Worm (Caenorhabditis elegans) whole organism, L4 larva: ENCODE data around the gene ZK262.19.
A peak's percentile ranks its signal among the peaks of the same experiment; 100 is the strongest.

Source experiments
- F10B5.3 ChIP-seq: sonication (generic microtip); optimal IDR thresholded peaks from 2 replicates; lab custom pipeline; 2016; ENCODE audit warnings: mild to moderate bottlenecking, missing genetic modification characterization, missing compliant biosample characterization
- F44E2.7 ChIP-seq: fragments of 200-800 bp; sonication (Bioruptor generic); IDR thresholded peaks from 2 replicates; pipeline ENCODE4 v2.1.2; 2022; ENCODE audit warnings: missing genetic modification characterization, missing compliant biosample characterization
- T20F7.1 ChIP-seq: fragments of 200-800 bp; sonication (Bioruptor generic); optimal IDR thresholded peaks from 2 replicates; lab custom pipeline; 2018; ENCODE audit warnings: mild to moderate bottlenecking, missing genetic modification characterization, missing compliant biosample characterization
- Y105C5A.15 ChIP-seq: fragments of 200-800 bp; sonication (Bioruptor generic); IDR thresholded peaks from 2 replicates; pipeline ENCODE4 v1.3.6; 2022; ENCODE audit warnings: missing genetic modification characterization, missing compliant biosample characterization
- Y75B8A.6 ChIP-seq: fragments of 200-800 bp; sonication (Bioruptor generic); IDR thresholded peaks from 2 replicates; pipeline ENCODE4 v1.3.6; 2022; ENCODE audit warnings: missing genetic modification reagents, missing genetic modification characterization, missing compliant biosample characterization
- aha-1 ChIP-seq: fragments of 150-350 bp; peaks from one replicate; lab custom pipeline; 2014; ENCODE audit warnings: missing biosample characterization, missing genetic modification characterization
- ama-1 ChIP-seq: fragments of 150-350 bp; optimal IDR thresholded peaks from 2 replicates; lab custom pipeline; 2014; ENCODE audit warnings: inconsistent platforms, mixed read lengths
- arid-1 ChIP-seq: fragments of 200-800 bp; sonication (Bioruptor generic); conservative IDR thresholded peaks from 2 replicates; pipeline ENCODE4 v1.3.6; 2022; ENCODE audit warnings: missing genetic modification reagents, missing genetic modification characterization, missing compliant biosample characterization
- ceh-20 ChIP-seq: fragments of 200-800 bp; sonication (Bioruptor generic); IDR thresholded peaks from 2 replicates; pipeline ENCODE4 v1.3.6; 2022; ENCODE audit warnings: missing genetic modification reagents, missing genetic modification characterization, missing compliant biosample characterization
- ceh-28 ChIP-seq: fragments of 150-350 bp; optimal IDR thresholded peaks from 2 replicates; lab custom pipeline; 2014; ENCODE audit warnings: missing biosample characterization, missing genetic modification reagents, missing genetic modification characterization
- ceh-32 ChIP-seq: sonication (generic microtip); optimal IDR thresholded peaks from 2 replicates; lab custom pipeline; 2016; ENCODE audit warnings: mild to moderate bottlenecking, missing genetic modification characterization, missing compliant biosample characterization; ENCODE audit not compliant: poor library complexity
- ceh-82 ChIP-seq: sonication (generic microtip); optimal IDR thresholded peaks from 2 replicates; lab custom pipeline; 2017; ENCODE audit warnings: missing biosample characterization, missing genetic modification characterization
- daf-19 ChIP-seq: fragments of 200-800 bp; sonication (Bioruptor generic); conservative IDR thresholded peaks from 2 replicates; pipeline ENCODE4 v1.3.6; 2022; ENCODE audit warnings: missing genetic modification characterization, missing compliant biosample characterization
- dmd-6 ChIP-seq: fragments of 200-800 bp; sonication (Bioruptor generic); IDR thresholded peaks from 2 replicates; pipeline ENCODE4 v1.3.6; 2022; ENCODE audit warnings: missing genetic modification reagents, missing genetic modification characterization, missing compliant biosample characterization
- dmd-8 ChIP-seq: fragments of 200-800 bp; sonication (Bioruptor generic); IDR thresholded peaks from 2 replicates; pipeline ENCODE4 v1.3.6; 2022; ENCODE audit warnings: missing genetic modification characterization, missing compliant biosample characterization
- dve-1 ChIP-seq: sonication (generic microtip); optimal IDR thresholded peaks from 2 replicates; lab custom pipeline; 2017; ENCODE audit warnings: antibody characterized with exemption, mild to moderate bottlenecking, missing genetic modification characterization, missing compliant biosample characterization; ENCODE audit not compliant: insufficient read depth
- egl-27 ChIP-seq: sonication (generic microtip); optimal IDR thresholded peaks from 3 replicates; lab custom pipeline; 2017; ENCODE audit warnings: missing biosample characterization, missing genetic modification reagents, missing genetic modification characterization
- egl-43 ChIP-seq: fragments of 200-800 bp; sonication (Bioruptor generic); IDR thresholded peaks from 2 replicates; pipeline ENCODE4 v1.3.6; 2022; ENCODE audit warnings: missing genetic modification reagents, missing genetic modification characterization, missing compliant biosample characterization
- gei-8 ChIP-seq: fragments of 200-800 bp; sonication (Bioruptor generic); optimal IDR thresholded peaks from 2 replicates; lab custom pipeline; 2018; ENCODE audit warnings: mild to moderate bottlenecking, missing genetic modification characterization, missing compliant biosample characterization
- hif-1 ChIP-seq, 2 experiments: sonication (generic microtip); optimal IDR thresholded peaks; 2 replicates each; lab custom pipeline; 2016 to 2017; ENCODE audit warnings: missing compliant biosample characterization in 2 of 2, missing genetic modification characterization in 2 of 2, missing genetic modification reagents in 2 of 2, missing genotype in 2 of 2, mild to moderate bottlenecking in 1 of 2
- madf-9 ChIP-seq: fragments of 200-800 bp; sonication (Bioruptor generic); conservative IDR thresholded peaks from 2 replicates; pipeline ENCODE4 v1.3.6; 2022; ENCODE audit warnings: missing genetic modification reagents, missing genetic modification characterization, missing compliant biosample characterization
- mep-1 ChIP-seq: fragments of 150-350 bp; sonication (generic microtip); optimal IDR thresholded peaks from 3 replicates; lab custom pipeline; 2014; ENCODE audit warnings: missing biosample characterization, missing genetic modification characterization
- nhr-10 ChIP-seq: fragments of 150-350 bp; optimal IDR thresholded peaks from 2 replicates; lab custom pipeline; 2014; ENCODE audit warnings: missing biosample characterization, missing genetic modification characterization
- nhr-111 ChIP-seq: fragments of 200-800 bp; sonication (Bioruptor generic); optimal IDR thresholded peaks from 2 replicates; lab custom pipeline; 2018; ENCODE audit warnings: mild to moderate bottlenecking, missing genetic modification characterization, missing compliant biosample characterization
- nhr-25 ChIP-seq: sonication (generic microtip); optimal IDR thresholded peaks from 2 replicates; lab custom pipeline; 2017; ENCODE audit warnings: missing genetic modification characterization, mild to moderate bottlenecking, missing compliant biosample characterization, antibody characterized with exemption, moderate library complexity, borderline replicate concordance; ENCODE audit not compliant: insufficient read depth
- nhr-28 ChIP-seq: fragments of 150-350 bp; optimal IDR thresholded peaks from 2 replicates; lab custom pipeline; 2014; ENCODE audit warnings: missing biosample characterization, missing genetic modification characterization
- nhr-41 ChIP-seq: fragments of 200-800 bp; sonication (Bioruptor generic); IDR thresholded peaks from 2 replicates; pipeline ENCODE4 v1.3.6; 2022; ENCODE audit warnings: missing genetic modification reagents, missing genetic modification characterization, missing compliant biosample characterization
- nhr-77 ChIP-seq: fragments of 150-350 bp; optimal IDR thresholded peaks from 2 replicates; lab custom pipeline; 2014; ENCODE audit warnings: missing biosample characterization, missing genetic modification characterization
- php-3 ChIP-seq: fragments of 200-800 bp; sonication (Bioruptor generic); IDR thresholded peaks from 2 replicates; pipeline ENCODE4 v1.3.6; 2022; ENCODE audit warnings: missing genetic modification reagents, missing genetic modification characterization, missing compliant biosample characterization
- saeg-2 ChIP-seq: fragments of 200-800 bp; sonication (Bioruptor generic); IDR thresholded peaks from 2 replicates; pipeline ENCODE4 v1.3.6; 2022; ENCODE audit warnings: missing genetic modification reagents, missing genetic modification characterization, missing compliant biosample characterization
- set-16 ChIP-seq: fragments of 200-800 bp; sonication (Bioruptor generic); IDR thresholded peaks from 2 replicates; pipeline ENCODE4 v1.3.6; 2022; ENCODE audit warnings: missing genetic modification reagents, missing genetic modification characterization, missing compliant biosample characterization
- tra-1 ChIP-seq: fragments of 200-800 bp; sonication (Bioruptor generic); IDR thresholded peaks from 2 replicates; pipeline ENCODE4 v1.3.6; 2022; ENCODE audit warnings: missing genetic modification reagents, missing genetic modification characterization, missing compliant biosample characterization
- unc-39 ChIP-seq: sonication (generic microtip); optimal IDR thresholded peaks from 2 replicates; lab custom pipeline; 2017; ENCODE audit warnings: missing biosample characterization, missing genetic modification characterization
- unc-62 ChIP-seq, 3 experiments: fragments of 150-350 bp in 1 of 3; sonication (generic microtip); optimal IDR thresholded peaks in 2 of 3; peaks in 1 of 3; 1 replicate in 1 of 3; 2 replicates in 2 of 3; lab custom pipeline; 2014 to 2017; ENCODE audit warnings: missing biosample characterization in 3 of 3, missing genetic modification characterization in 3 of 3, missing genetic modification reagents in 3 of 3, missing genotype in 1 of 3
- zip-2 ChIP-seq: fragments of 150-350 bp; optimal IDR thresholded peaks from 2 replicates; lab custom pipeline; 2014; ENCODE audit warnings: missing biosample characterization, missing genetic modification characterization
- ztf-11 ChIP-seq: fragments of 150-350 bp; optimal IDR thresholded peaks from 2 replicates; lab custom pipeline; 2014; ENCODE audit warnings: missing biosample characterization, missing genetic modification characterization

The ZK262.19 gene

DNA sequence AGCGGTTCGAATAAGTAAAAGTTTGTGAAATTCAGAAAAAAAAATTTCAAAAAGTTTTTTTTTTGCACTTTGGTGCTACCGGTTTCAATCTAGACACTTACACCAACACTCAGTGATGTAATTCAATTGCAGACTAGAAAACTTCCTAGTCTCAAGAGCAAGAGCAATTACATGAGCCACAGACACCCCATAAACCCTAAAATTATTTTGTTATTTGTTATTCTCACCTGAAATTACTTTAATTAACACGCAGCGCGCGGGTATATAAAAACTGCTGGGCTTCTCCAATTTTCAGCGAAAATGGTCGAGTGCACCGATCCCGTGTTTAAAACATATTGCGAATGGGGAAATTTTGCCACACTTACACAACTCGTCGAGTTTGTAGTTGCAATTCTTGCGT is 836 bp upstream of the ZK262.19 start, which contains the start of gene srw-83:
srw-83 (plus strand) TSS at position 301 of the 400 bp plus-strand sequence.
- TF ChIP-seq arid-1 (GFP tag; lab: Robert Waterston, UW) (no peak), egl-27 (tag; lab: Kevin White, UChicago) (no peak), F44E2.7 (GFP tag; lab: Robert Waterston, UW) (no peak), nhr-41 (no peak), ceh-82 (no peak), unc-39 (no peak), hif-1 (tag; optimal IDR thresholded peaks at IDR 0.05; lab: Kevin White, UChicago) (no peak), ztf-11 (tag; lab: Kevin White, UChicago) (no peak), nhr-28 (no peak), mep-1 (tag; lab: Kevin White, UChicago) (no peak), ceh-32 (no peak), nhr-77 (tag; lab: Kevin White, UChicago) (no peak), ceh-28 (tag; lab: Kevin White, UChicago) (no peak), ceh-20 (no peak), nhr-111 (GFP tag; lab: Kevin White, UChicago) (no peak)

DNA sequence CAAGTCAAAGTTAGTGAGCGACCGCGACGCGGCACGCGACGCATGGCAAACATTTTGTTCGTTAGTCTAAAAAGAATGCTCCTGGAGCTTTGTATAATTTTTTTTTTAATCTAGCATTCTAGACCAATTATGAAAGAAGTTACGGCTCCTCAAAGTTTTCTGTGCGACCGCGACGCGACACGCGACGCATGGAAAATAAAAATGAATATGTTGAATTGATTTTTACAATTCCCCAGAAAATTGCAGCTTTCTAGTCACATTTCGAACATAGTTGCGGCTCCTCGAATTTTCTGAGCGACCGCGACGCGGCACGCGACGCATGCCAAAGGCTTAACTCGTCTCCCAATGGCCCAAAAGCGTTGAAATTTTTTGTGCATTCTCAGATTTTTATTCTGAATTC is 973 bp downstream of the ZK262.19 start, which contains the start of gene ZK262.4:
ZK262.4 (minus strand) TSS at position 101 of the 400 bp plus-strand sequence.
- TF ChIP-seq unc-62 (GFP tag; optimal IDR thresholded peaks at IDR 0.05 in 1 of 2; lab: Kevin White, UChicago) (no peak), unc-62 (tag; optimal IDR thresholded peaks at IDR 0.05; lab: Kevin White, UChicago) (no peak), dmd-6 (GFP tag; lab: Robert Waterston, UW) (no peak), aha-1 (tag; lab: Kevin White, UChicago) (no peak), nhr-111 (GFP tag; lab: Kevin White, UChicago) (no peak), Y75B8A.6 (GFP tag; lab: Robert Waterston, UW) (no peak), ceh-32 (no peak), nhr-10 (tag; lab: Kevin White, UChicago) (no peak), F44E2.7 (GFP tag; lab: Robert Waterston, UW) (no peak), daf-19 (no peak), saeg-2 (GFP tag; lab: Robert Waterston, UW) (no peak), Y105C5A.15 (GFP tag; lab: Robert Waterston, UW) (no peak), F10B5.3 (tag; lab: Kevin White, UChicago) (no peak), madf-9 (no peak), ama-1 (lab: Kevin White, UChicago) (no peak), dve-1 (tag; lab: Kevin White, UChicago) (no peak)

DNA sequence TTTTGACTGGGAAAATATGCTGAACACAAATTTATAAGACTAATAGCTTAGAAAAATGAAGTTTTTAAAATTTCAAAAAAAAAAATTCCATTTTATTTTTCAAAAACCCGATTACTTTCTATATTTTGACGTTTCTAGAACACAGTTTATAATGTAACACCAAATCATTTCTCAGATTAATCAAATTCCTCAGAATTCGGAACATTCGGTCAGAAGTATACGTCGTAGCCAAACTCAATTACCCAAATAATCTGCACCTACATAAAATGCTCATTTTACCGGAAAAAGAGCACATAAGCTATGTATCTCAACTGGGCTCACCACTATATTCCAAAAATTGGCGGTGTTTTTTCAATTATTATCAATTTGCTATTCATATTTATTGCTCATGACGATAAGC is 4.6 kb downstream of the ZK262.19 start, which contains the start of gene srj-26:
srj-26 (plus strand) TSS at position 301 of the 400 bp plus-strand sequence.
- TF ChIP-seq zip-2 (tag; lab: Kevin White, UChicago): no peak
- no peak for TF ChIP-seq dmd-8 (GFP tag; lab: Robert Waterston, UW)
- TF ChIP-seq nhr-25 (tag; lab: Kevin White, UChicago): no peak
- no peak for TF ChIP-seq set-16 (GFP tag; lab: Robert Waterston, UW)
- TF ChIP-seq arid-1 (GFP tag; lab: Robert Waterston, UW): no peak

DNA sequence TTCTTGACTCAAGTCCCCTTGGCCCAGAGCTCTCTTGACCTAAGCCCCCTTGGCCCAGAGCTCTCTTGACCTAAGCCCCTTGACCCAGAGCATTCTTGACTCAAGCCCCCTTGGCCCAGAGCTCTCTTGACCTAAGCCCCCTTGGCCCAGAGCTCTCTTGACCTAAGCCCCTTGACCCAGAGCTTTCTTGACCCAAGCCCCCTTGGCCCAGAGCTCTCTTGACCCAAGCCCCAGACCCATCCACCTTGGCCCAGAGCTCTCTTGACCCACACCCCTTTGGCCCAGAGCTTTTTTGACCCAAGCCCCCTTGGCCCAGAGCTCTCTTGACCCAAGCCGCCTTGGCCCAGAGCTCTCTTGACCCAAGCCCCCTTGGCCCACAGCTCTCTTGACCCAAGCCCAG is 9.6 kb downstream of the ZK262.19 start:
- peak; percentile 93 for TF ChIP-seq set-16 (GFP tag; lab: Robert Waterston, UW)

DNA sequence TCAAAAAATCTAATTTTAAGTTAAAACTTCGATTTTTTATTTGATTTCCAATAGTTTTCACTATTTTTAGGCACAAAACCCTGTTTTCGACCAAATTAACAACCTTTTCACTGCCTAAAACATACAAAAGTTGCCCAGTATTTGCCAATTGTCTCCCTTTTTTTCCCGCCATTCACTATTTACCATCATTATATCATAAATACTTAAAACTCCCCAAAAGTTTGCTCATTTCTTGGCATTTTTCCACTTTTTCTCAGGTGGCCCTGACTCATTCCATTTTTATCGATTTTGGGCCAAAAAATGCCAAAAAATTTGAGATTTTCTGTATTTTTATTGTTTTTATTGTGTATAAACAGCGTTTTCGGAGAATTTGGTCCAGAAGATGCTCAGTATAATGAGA is 11.4 kb downstream of the ZK262.19 start, which contains the start of gene txt-8:
txt-8 (plus strand) TSS at position 301 of the 400 bp plus-strand sequence.
- TF ChIP-seq egl-43 (GFP tag; lab: Robert Waterston, UW) (no peak), gei-8 (GFP tag; lab: Kevin White, UChicago) (no peak), tra-1 (no peak), php-3 (no peak), T20F7.1 (GFP tag; lab: Kevin White, UChicago) (no peak)
- TF ChIP-seq, all 104 proteins: peak for 0
